Fruit fly (Drosophila melanogaster) whole organism, prepupa: Measurements from ENCODE around the gene ex.

Source experiments
- CG10669 ChIP-seq: fragments of 200-800 bp; sonication (Bioruptor generic); optimal IDR thresholded peaks from 3 replicates; lab custom pipeline; 2018; ENCODE audit warnings: missing biosample characterization, mild to moderate bottlenecking, missing genetic modification characterization, moderate library complexity
- CG11762 ChIP-seq: fragments of 200-800 bp; sonication (Bioruptor generic); optimal IDR thresholded peaks from 3 replicates; lab custom pipeline; 2016; ENCODE audit warnings: missing biosample characterization, missing genetic modification characterization; ENCODE audit not compliant: insufficient read depth
- CG15336 ChIP-seq: fragments of 200-800 bp; sonication (Bioruptor generic); IDR thresholded peaks from 2 replicates; pipeline ENCODE4 v1.3.6; 2022; ENCODE audit warnings: missing biosample characterization, missing genetic modification characterization
- CG1621 ChIP-seq: fragments of 200-800 bp; sonication (Bioruptor generic); optimal IDR thresholded peaks from 3 replicates; lab custom pipeline; 2018; ENCODE audit warnings: missing biosample characterization, mild to moderate bottlenecking, missing genetic modification characterization
- CG16779 ChIP-seq: fragments of 200-800 bp; sonication (Bioruptor generic); optimal IDR thresholded peaks from 3 replicates; lab custom pipeline; 2017; ENCODE audit warnings: missing biosample characterization, mild to moderate bottlenecking, missing genetic modification characterization
- CG3032 ChIP-seq: fragments of 200-800 bp; optimal IDR thresholded peaks from 2 replicates; lab custom pipeline; 2019; ENCODE audit warnings: missing biosample characterization, mild to moderate bottlenecking, missing genetic modification characterization, moderate library complexity
- CG31627 ChIP-seq: fragments of 200-800 bp; sonication (Bioruptor generic); optimal IDR thresholded peaks from 3 replicates; lab custom pipeline; 2016; ENCODE audit warnings: missing biosample characterization, missing genetic modification characterization
- CG34406 ChIP-seq: fragments of 200-800 bp; sonication (Bioruptor generic); optimal IDR thresholded peaks from 3 replicates; lab custom pipeline; 2016; ENCODE audit warnings: missing biosample characterization, missing genetic modification characterization
- CG3919 ChIP-seq: fragments of 200-800 bp; sonication (Bioruptor generic); optimal IDR thresholded peaks from 3 replicates; lab custom pipeline; 2016; ENCODE audit warnings: missing biosample characterization, missing genetic modification characterization
- CG6163 ChIP-seq: fragments of 200-800 bp; sonication (Bioruptor generic); IDR thresholded peaks from 3 replicates; pipeline ENCODE4 v1.3.6; 2022; ENCODE audit warnings: missing biosample characterization, missing genetic modification characterization
- CG6276 ChIP-seq: fragments of 200-800 bp; sonication (Bioruptor generic); optimal IDR thresholded peaks from 2 replicates; lab custom pipeline; 2017; ENCODE audit warnings: missing biosample characterization, mild to moderate bottlenecking, missing genetic modification characterization
- CG6808 ChIP-seq: fragments of 200-800 bp; sonication (Bioruptor generic); optimal IDR thresholded peaks from 3 replicates; lab custom pipeline; 2017; ENCODE audit warnings: missing biosample characterization, missing genetic modification characterization, mild to moderate bottlenecking, moderate library complexity, missing genetic modification reagents
- CG6854 ChIP-seq: fragments of 200-800 bp; sonication (Bioruptor generic); optimal IDR thresholded peaks from 2 replicates; lab custom pipeline; 2017; ENCODE audit warnings: missing biosample characterization, mild to moderate bottlenecking, missing genetic modification characterization
- CG7368 ChIP-seq: fragments of 200-800 bp; sonication (Bioruptor generic); optimal IDR thresholded peaks from 3 replicates; lab custom pipeline; 2016; ENCODE audit warnings: missing biosample characterization, missing genetic modification characterization
- CG8632 ChIP-seq: fragments of 200-800 bp; sonication (Bioruptor generic); optimal IDR thresholded peaks from 3 replicates; lab custom pipeline; 2016; ENCODE audit warnings: missing biosample characterization, missing genetic modification characterization
- Eip78C ChIP-seq: fragments of 200-800 bp; sonication (Bioruptor generic); peaks from one replicate; lab custom pipeline; 2016; ENCODE audit warnings: missing biosample characterization, missing genetic modification characterization
- Gug ChIP-seq: fragments of 200-800 bp; sonication (Bioruptor generic); IDR thresholded peaks from 2 replicates; pipeline ENCODE4 v1.3.6; 2022; ENCODE audit warnings: missing biosample characterization, missing genetic modification characterization
- Hr4 ChIP-seq: fragments of 200-800 bp; sonication (Bioruptor generic); optimal IDR thresholded peaks from 3 replicates; lab custom pipeline; 2016; ENCODE audit warnings: missing biosample characterization, missing genetic modification characterization
- Lpt ChIP-seq: fragments of 200-800 bp; sonication (Bioruptor generic); optimal IDR thresholded peaks from 3 replicates; lab custom pipeline; 2016; ENCODE audit warnings: missing biosample characterization, missing genetic modification characterization
- Met ChIP-seq: fragments of 200-800 bp; sonication (Bioruptor generic); optimal IDR thresholded peaks from 3 replicates; lab custom pipeline; 2016; ENCODE audit warnings: missing biosample characterization, missing genetic modification characterization
- OdsH ChIP-seq: fragments of 200-800 bp; sonication (Bioruptor generic); optimal IDR thresholded peaks from 3 replicates; lab custom pipeline; 2016; ENCODE audit warnings: missing biosample characterization, missing genetic modification characterization
- Smox ChIP-seq: fragments of 200-800 bp; sonication (Bioruptor generic); optimal IDR thresholded peaks from 3 replicates; lab custom pipeline; 2016; ENCODE audit warnings: missing biosample characterization, missing genetic modification characterization
- Sox14 ChIP-seq: fragments of 200-800 bp; sonication (Bioruptor generic); optimal IDR thresholded peaks from 3 replicates; lab custom pipeline; 2016; ENCODE audit warnings: missing biosample characterization, missing genetic modification characterization
- Sox15 ChIP-seq: fragments of 200-800 bp; sonication (Bioruptor generic); optimal IDR thresholded peaks from 3 replicates; lab custom pipeline; 2016; ENCODE audit warnings: missing biosample characterization, missing genetic modification characterization
- acj6 ChIP-seq: fragments of 200-800 bp; sonication (Bioruptor generic); optimal IDR thresholded peaks from 3 replicates; lab custom pipeline; 2016; ENCODE audit warnings: missing biosample characterization, missing genetic modification characterization
- cyc ChIP-seq: fragments of 200-800 bp; sonication (Bioruptor generic); optimal IDR thresholded peaks from 3 replicates; lab custom pipeline; 2016; ENCODE audit warnings: missing biosample characterization, missing genetic modification characterization
- dac ChIP-seq: fragments of 200-800 bp; sonication (Bioruptor generic); optimal IDR thresholded peaks from 2 replicates; lab custom pipeline; 2017; ENCODE audit warnings: missing biosample characterization, mild to moderate bottlenecking, missing genetic modification characterization
- dsx ChIP-seq: fragments of 200-800 bp; optimal IDR thresholded peaks from 3 replicates; lab custom pipeline; 2019; ENCODE audit warnings: missing biosample characterization, mild to moderate bottlenecking, missing genetic modification characterization, moderate library complexity; ENCODE audit not compliant: poor library complexity, severe bottlenecking
- eg ChIP-seq: fragments of 200-800 bp; sonication (Bioruptor generic); IDR thresholded peaks from 3 replicates; pipeline ENCODE4 v1.3.6; 2022; ENCODE audit warnings: missing biosample characterization, missing genetic modification characterization
- esn ChIP-seq: fragments of 200-800 bp; sonication (Bioruptor generic); optimal IDR thresholded peaks from 2 replicates; lab custom pipeline; 2016; ENCODE audit warnings: missing biosample characterization, mild to moderate bottlenecking, missing genetic modification characterization, moderate library complexity
- fd59A ChIP-seq: fragments of 200-800 bp; sonication (Bioruptor generic); optimal IDR thresholded peaks from 2 replicates; lab custom pipeline; 2017; ENCODE audit warnings: missing biosample characterization, mild to moderate bottlenecking, missing genetic modification characterization, missing genetic modification reagents
- fd85E ChIP-seq: fragments of 200-800 bp; sonication (Bioruptor generic); optimal IDR thresholded peaks from 3 replicates; lab custom pipeline; 2016; ENCODE audit warnings: missing biosample characterization, missing genetic modification characterization
- fkh ChIP-seq: fragments of 200-800 bp; sonication (Bioruptor generic); optimal IDR thresholded peaks from 3 replicates; lab custom pipeline; 2017; ENCODE audit warnings: missing biosample characterization, mild to moderate bottlenecking, missing genetic modification characterization, moderate library complexity
- lz ChIP-seq: fragments of 200-800 bp; sonication (Bioruptor generic); optimal IDR thresholded peaks from 3 replicates; lab custom pipeline; 2016; ENCODE audit warnings: missing biosample characterization, missing genetic modification characterization
- net ChIP-seq: fragments of 200-800 bp; sonication (Bioruptor generic); optimal IDR thresholded peaks from 3 replicates; lab custom pipeline; 2016; ENCODE audit warnings: missing biosample characterization, missing genetic modification characterization
- salr ChIP-seq, 2 experiments: fragments of 200-800 bp; sonication (Bioruptor generic); optimal IDR thresholded peaks; 3 replicates each; lab custom pipeline; 2016 to 2018; ENCODE audit warnings: missing biosample characterization in 2 of 2, missing genetic modification characterization in 2 of 2, mild to moderate bottlenecking in 1 of 2
- ss ChIP-seq, 2 experiments: fragments of 200-800 bp; sonication (Bioruptor generic); optimal IDR thresholded peaks; 2 replicates in 1 of 2; 3 replicates in 1 of 2; lab custom pipeline; 2017 to 2018; ENCODE audit warnings: mild to moderate bottlenecking in 2 of 2, missing biosample characterization in 2 of 2, missing genetic modification characterization in 2 of 2, moderate library complexity in 1 of 2
- svp ChIP-seq: fragments of 200-800 bp; sonication (Bioruptor generic); peaks from one replicate; lab custom pipeline; 2016; ENCODE audit warnings: missing biosample characterization, missing genetic modification characterization
- topi ChIP-seq: fragments of 200-800 bp; sonication (Bioruptor generic); optimal IDR thresholded peaks from 3 replicates; lab custom pipeline; 2016; ENCODE audit warnings: missing biosample characterization, missing genetic modification characterization
- vri ChIP-seq: fragments of 200-800 bp; sonication (Bioruptor generic); optimal IDR thresholded peaks from 3 replicates; lab custom pipeline; 2016; ENCODE audit warnings: missing biosample characterization, mild to moderate bottlenecking, missing genetic modification characterization

The ex gene

dm6 chr2L:480638-481399 lies 49.8 kb downstream of the ex start (continued):
- TF ChIP-seq CG8632 (peak; percentile 100), vri (peak; percentile 100), cyc (peak; percentile 100), dac (GFP tag; lab: Kevin White, UChicago) (peak; percentile 100), Sox14 (GFP tag; lab: Kevin White, UChicago) (peak; percentile 100), CG31627 (peak; percentile 100), CG34406 (peak; percentile 100), lz (peak; percentile 100), svp (GFP tag; lab: Kevin White, UChicago) (peak; percentile 100), Hr4 (GFP tag; lab: Kevin White, UChicago) (peak; percentile 100), CG6163 (no peak), CG6854 (GFP tag; lab: Kevin White, UChicago) (peak; percentile 100), Gug (no peak), CG10669 (GFP tag; lab: Kevin White, UChicago) (peak; percentile 100), CG1621 (tag; lab: Kevin White, UChicago) (peak; percentile 100), CG6276 (GFP tag; lab: Kevin White, UChicago) (peak; percentile 100), CG16779 (tag; lab: Kevin White, UChicago) (peak; percentile 100), Sox15 (GFP tag; lab: Kevin White, UChicago) (peak; percentile 100), Lpt (GFP tag; lab: Kevin White, UChicago) (peak; percentile 100), CG15336 (GFP tag; lab: Robert Waterston, UW) (no peak), fd59A (GFP tag; lab: Kevin White, UChicago) (peak; percentile 100), Eip78C (peak; percentile 100), Smox (peak; percentile 100), OdsH (GFP tag; lab: Kevin White, UChicago) (peak; percentile 100), esn (GFP tag; lab: Kevin White, UChicago) (peak; percentile 100), dsx (GFP tag; lab: Kevin White, UChicago) (peak; percentile 100), CG3919 (peak; percentile 100), Met (GFP tag; lab: Kevin White, UChicago) (peak; percentile 100), acj6 (GFP tag; lab: Kevin White, UChicago) (peak; percentile 100), CG7368 (GFP tag; lab: Kevin White, UChicago) (peak; percentile 100), CG6808 (GFP tag; lab: Kevin White, UChicago) (peak; percentile 99), salr (GFP tag; optimal IDR thresholded peaks at IDR 0.05; lab: Kevin White, UChicago) (peak; percentile 100), fd85E (peak; percentile 99), fkh (GFP tag; lab: Kevin White, UChicago) (peak; percentile 100), CG3032 (tag; lab: Kevin White, UChicago) (peak; percentile 100), CG11762 (GFP tag; lab: Kevin White, UChicago) (peak; percentile 100)
- TF ChIP-seq, all 60 proteins: peak for 54

dm6 chr2L:481400-481756 lies 50.4 kb downstream of the ex start:
- no peak for TF ChIP-seq eg (GFP tag; lab: Robert Waterston, UW)
- TF ChIP-seq svp (GFP tag; lab: Kevin White, UChicago) = no peak
- TF ChIP-seq CG6808 (GFP tag; lab: Kevin White, UChicago) = no peak
- TF ChIP-seq ss (GFP tag; optimal IDR thresholded peaks at IDR 0.05; lab: Kevin White, UChicago) = no peak
- no peak for TF ChIP-seq OdsH (GFP tag; lab: Kevin White, UChicago)
- no peak for TF ChIP-seq topi (GFP tag; lab: Kevin White, UChicago)
- no peak for TF ChIP-seq fkh (GFP tag; lab: Kevin White, UChicago)
- no peak for TF ChIP-seq net (GFP tag; lab: Kevin White, UChicago)
- TF ChIP-seq CG3032 (tag; lab: Kevin White, UChicago) = no peak
- no peak for TF ChIP-seq dac (GFP tag; lab: Kevin White, UChicago)
- TF ChIP-seq acj6 (GFP tag; lab: Kevin White, UChicago) = no peak
- TF ChIP-seq, all 60 proteins: peak for 0
